Worm (Caenorhabditis elegans) whole organism, L1 larva: ENCODE data around the gene Y40B10A.9.

Experiments
- aly-2 ChIP-seq: fragments of 150-350 bp; optimal IDR thresholded peaks from 2 replicates; lab custom pipeline; 2014; ENCODE audit warnings: missing biosample characterization, missing genetic modification characterization
- ceh-63 ChIP-seq: fragments of 200-800 bp; sonication (Bioruptor generic); optimal IDR thresholded peaks from 2 replicates; lab custom pipeline; 2018; ENCODE audit warnings: mild to moderate bottlenecking, missing genetic modification characterization, missing compliant biosample characterization
- nhr-28 ChIP-seq: fragments of 150-350 bp; optimal IDR thresholded peaks from 2 replicates; lab custom pipeline; 2014; ENCODE audit warnings: missing biosample characterization, missing genetic modification characterization
- snpc-4 ChIP-seq: fragments of 150-350 bp; optimal IDR thresholded peaks from 2 replicates; lab custom pipeline; 2014; ENCODE audit warnings: missing biosample characterization, missing genetic modification characterization
- zag-1 ChIP-seq: fragments of 150-350 bp; optimal IDR thresholded peaks from 2 replicates; lab custom pipeline; 2014; ENCODE audit warnings: missing biosample characterization, missing genetic modification characterization
- ztf-11 ChIP-seq, 2 experiments: sonication (generic microtip); optimal IDR thresholded peaks; 2 replicates each; lab custom pipeline; 2016 to 2017; ENCODE audit warnings: missing genetic modification characterization in 2 of 2, missing biosample characterization in 1 of 2, missing compliant biosample characterization in 1 of 2

ce11 chrV:2110368-2110767, 37.7 kb upstream of the Y40B10A.9 start, which contains the start of gene F22F7.3:
- TF ChIP-seq snpc-4 (tag; lab: Kevin White, UChicago) (no peak), nhr-28 (tag; lab: Kevin White, UChicago) (no peak), aly-2 (tag; lab: Kevin White, UChicago) (no peak), ceh-63 (GFP tag; lab: Kevin White, UChicago) (no peak), zag-1 (tag; lab: Kevin White, UChicago) (no peak), ztf-11 (tag; optimal IDR thresholded peaks at IDR 0.05; lab: Kevin White, UChicago) (no peak)
